Worm (Caenorhabditis elegans): ENCODE results near the gene gad-3.

gad-3 gene

DNA sequence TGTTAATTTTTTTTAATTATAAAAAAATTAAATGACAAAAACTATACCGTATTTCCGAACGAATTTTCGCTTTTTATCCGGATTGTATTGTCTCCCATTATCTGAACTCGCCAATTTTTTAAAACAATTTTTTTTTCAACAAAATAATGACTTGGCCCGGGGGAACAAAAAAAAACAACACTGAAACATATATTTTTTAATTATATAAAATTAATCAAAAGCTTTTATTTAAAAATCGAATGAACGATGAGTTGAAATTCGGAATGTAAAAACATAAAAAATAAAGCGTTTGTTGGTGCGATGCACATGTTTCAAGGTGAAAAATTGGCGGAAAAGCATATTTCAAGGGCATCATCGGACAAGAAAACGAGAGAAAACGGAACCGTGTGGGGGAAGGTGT is 40.7 kb upstream of the gad-3 start, which contains the start of gene mdt-27:
Gene mdt-27 (minus strand): TSS at position 101 of the 400 bp plus-strand sequence.
- TF ChIP-seq mab-5 (tag; optimal IDR thresholded peaks at IDR 0.05) = no peak
- TF ChIP-seq mls-2 (tag; optimal IDR thresholded peaks at IDR 0.05) = no peak
- no peak for TF ChIP-seq nhr-12 (tag; optimal IDR thresholded peaks at IDR 0.05)
- no peak for TF ChIP-seq ceh-39 (tag; optimal IDR thresholded peaks at IDR 0.05)
- no peak for TF ChIP-seq mep-1 (tag; optimal IDR thresholded peaks at IDR 0.05)
- no peak for TF ChIP-seq nhr-76 (tag; optimal IDR thresholded peaks at IDR 0.05)
- no peak for TF ChIP-seq nhr-237 (tag; optimal IDR thresholded peaks at IDR 0.05)
- TF ChIP-seq bed-3 (GFP tag; optimal IDR thresholded peaks at IDR 0.05) = no peak
- TF ChIP-seq ceh-43 (GFP tag; optimal IDR thresholded peaks at IDR 0.05) = no peak
- no peak for TF ChIP-seq lin-13 (tag; optimal IDR thresholded peaks at IDR 0.05)
- no peak for TF ChIP-seq ces-1 (GFP tag; optimal IDR thresholded peaks at IDR 0.05)
- no peak for TF ChIP-seq unc-39 (tag; optimal IDR thresholded peaks at IDR 0.05)
- TF ChIP-seq unc-120 (tag; optimal IDR thresholded peaks at IDR 0.05; ENCODE audit: poor library complexity, severe bottlenecking) = no peak
- no peak for TF ChIP-seq M03D4.4 (tag; optimal IDR thresholded peaks at IDR 0.05)
- no peak for TF ChIP-seq cnd-1 (tag; optimal IDR thresholded peaks at IDR 0.05)
- TF ChIP-seq sem-2 (GFP tag; optimal IDR thresholded peaks at IDR 0.05) = no peak
- TF ChIP-seq hlh-1 (tag; optimal IDR thresholded peaks at IDR 0.05) = no peak
- no peak for TF ChIP-seq elt-3 (tag; optimal IDR thresholded peaks at IDR 0.05)
- no peak for TF ChIP-seq lin-32 (GFP tag; optimal IDR thresholded peaks at IDR 0.05)
- TF ChIP-seq sptf-1 (tag; optimal IDR thresholded peaks at IDR 0.05) = no peak

- TF ChIP-seq pha-4 (tag; optimal IDR thresholded peaks at IDR 0.05) = peak; percentile 74
- peak; percentile 82 for TF ChIP-seq unc-120 (tag; optimal IDR thresholded peaks at IDR 0.05; ENCODE audit: poor library complexity, severe bottlenecking)
- TF ChIP-seq mep-1 (tag; optimal IDR thresholded peaks at IDR 0.05) = peak; percentile 76
- TF ChIP-seq ceh-43 (GFP tag; optimal IDR thresholded peaks at IDR 0.05) = no peak
- TF ChIP-seq elt-3 (tag; optimal IDR thresholded peaks at IDR 0.05) = no peak
- no peak for TF ChIP-seq blmp-1 (tag; optimal IDR thresholded peaks at IDR 0.05)
- TF ChIP-seq ceh-39 (tag; optimal IDR thresholded peaks at IDR 0.05) = peak; percentile 40
- TF ChIP-seq nhr-237 (tag; optimal IDR thresholded peaks at IDR 0.05) = peak; percentile 67
- TF ChIP-seq lsy-2 (tag; optimal IDR thresholded peaks at IDR 0.05) = peak; percentile 46
- TF ChIP-seq ham-2 (GFP tag; optimal IDR thresholded peaks at IDR 0.05) = no peak
- TF ChIP-seq ces-1 (GFP tag; optimal IDR thresholded peaks at IDR 0.05) = peak; percentile 98
- peak; percentile 27 for TF ChIP-seq mls-2 (tag; optimal IDR thresholded peaks at IDR 0.05)
Measured at ce11 chrV:9212499-9212898, 39.7 kb upstream of the gad-3 start.

ce11 chrV:9208878-9209277 is 36.1 kb upstream of the gad-3 start:
- TF ChIP-seq nhr-28 (tag; optimal IDR thresholded peaks at IDR 0.05) = no peak
- peak; percentile 32 for TF ChIP-seq ces-1 (GFP tag; optimal IDR thresholded peaks at IDR 0.05)

- no peak for TF ChIP-seq lsy-2 (tag; optimal IDR thresholded peaks at IDR 0.05)
- no peak for TF ChIP-seq nhr-237 (tag; optimal IDR thresholded peaks at IDR 0.05)
- no peak for TF ChIP-seq blmp-1 (tag; optimal IDR thresholded peaks at IDR 0.05)
- no peak for TF ChIP-seq hlh-1 (tag; optimal IDR thresholded peaks at IDR 0.05)
- no peak for TF ChIP-seq lin-32 (GFP tag; optimal IDR thresholded peaks at IDR 0.05)
- no peak for TF ChIP-seq cnd-1 (tag; optimal IDR thresholded peaks at IDR 0.05)
- TF ChIP-seq mls-2 (tag; optimal IDR thresholded peaks at IDR 0.05) = no peak
- no peak for TF ChIP-seq mab-5 (tag; optimal IDR thresholded peaks at IDR 0.05)
- no peak for TF ChIP-seq flh-1 (GFP tag; optimal IDR thresholded peaks at IDR 0.05)
- no peak for TF ChIP-seq M03D4.4 (tag; optimal IDR thresholded peaks at IDR 0.05)
- TF ChIP-seq ztf-11 (tag; optimal IDR thresholded peaks at IDR 0.05) = no peak
- no peak for TF ChIP-seq nhr-2 (tag; optimal IDR thresholded peaks at IDR 0.05)
- no peak for TF ChIP-seq ceh-83 (GFP tag; optimal IDR thresholded peaks at IDR 0.05)
- TF ChIP-seq unc-62 (GFP tag; optimal IDR thresholded peaks at IDR 0.05) = no peak
- no peak for TF ChIP-seq ceh-43 (GFP tag; optimal IDR thresholded peaks at IDR 0.05)
- no peak for TF ChIP-seq ham-2 (GFP tag; optimal IDR thresholded peaks at IDR 0.05)
- TF ChIP-seq ceh-39 (tag; optimal IDR thresholded peaks at IDR 0.05) = no peak
- TF ChIP-seq bed-3 (GFP tag; optimal IDR thresholded peaks at IDR 0.05) = no peak
- TF ChIP-seq elt-1 (tag; optimal IDR thresholded peaks at IDR 0.05; ENCODE audit: borderline replicate concordance, insufficient read depth) = no peak
- TF ChIP-seq nhr-76 (tag; optimal IDR thresholded peaks at IDR 0.05) = no peak
Measured at ce11 chrV:9207377-9207776, 34.6 kb upstream of the gad-3 start, which contains the start of gene inx-10. Gene inx-10 (minus strand): TSS chrV:9207477.

- TF ChIP-seq hlh-1 (tag; optimal IDR thresholded peaks at IDR 0.05) (no peak), unc-39 (tag; optimal IDR thresholded peaks at IDR 0.05) (no peak), ceh-43 (GFP tag; optimal IDR thresholded peaks at IDR 0.05) (no peak), sem-2 (GFP tag; optimal IDR thresholded peaks at IDR 0.05) (no peak), lin-32 (GFP tag; optimal IDR thresholded peaks at IDR 0.05) (no peak), bed-3 (GFP tag; optimal IDR thresholded peaks at IDR 0.05) (no peak), sptf-1 (tag; optimal IDR thresholded peaks at IDR 0.05) (no peak)
Measured at ce11 chrV:9202710-9203109, 29.9 kb upstream of the gad-3 start, which contains the start of gene asp-2. Gene asp-2 (plus strand): TSS chrV:9203077.
